Fruit fly (Drosophila melanogaster) whole organism, embryonic: ENCODE measurements around the gene CG18213.

Experiments
- Ada2b ChIP-seq: fragments of 200-800 bp; sonication (Bioruptor generic); IDR thresholded peaks from 2 replicates; pipeline ENCODE4 v1.3.6; 2022; ENCODE audit warnings: missing biosample characterization, missing genetic modification characterization
- Antp ChIP-seq: fragments of 200-800 bp; sonication (Bioruptor generic); optimal IDR thresholded peaks from 3 replicates; lab custom pipeline; 2016; ENCODE audit warnings: missing biosample characterization, missing genetic modification characterization
- Blimp-1 ChIP-seq: fragments of 200-800 bp; sonication (Bioruptor generic); optimal IDR thresholded peaks from 3 replicates; lab custom pipeline; 2018; ENCODE audit warnings: missing biosample characterization, missing genetic modification characterization, mild to moderate bottlenecking, moderate library complexity, missing genetic modification reagents
- CG10431 ChIP-seq: fragments of 200-800 bp; sonication (Bioruptor generic); optimal IDR thresholded peaks from 3 replicates; lab custom pipeline; 2018; ENCODE audit warnings: missing biosample characterization, mild to moderate bottlenecking, missing genetic modification characterization
- CG10543 ChIP-seq: fragments of 200-800 bp; sonication (Bioruptor generic); optimal IDR thresholded peaks from 3 replicates; lab custom pipeline; 2017; ENCODE audit warnings: missing biosample characterization, mild to moderate bottlenecking, missing genetic modification characterization, moderate library complexity
- CG11560 ChIP-seq: fragments of 200-800 bp; sonication (Bioruptor generic); IDR thresholded peaks from 3 replicates; pipeline ENCODE4 v1.3.6; 2022; ENCODE audit warnings: missing biosample characterization, missing genetic modification characterization
- CG14441 ChIP-seq: fragments of 200-800 bp; sonication (Bioruptor generic); IDR thresholded peaks from 2 replicates; pipeline ENCODE4 v1.3.6; 2022; ENCODE audit warnings: missing biosample characterization, missing genetic modification characterization
- CG14710 ChIP-seq: fragments of 200-800 bp; sonication (Bioruptor generic); optimal IDR thresholded peaks from 3 replicates; lab custom pipeline; 2019; ENCODE audit warnings: missing biosample characterization, mild to moderate bottlenecking, missing genetic modification characterization, moderate library complexity
- CG17359 ChIP-seq: fragments of 200-800 bp; sonication (Bioruptor generic); optimal IDR thresholded peaks from 3 replicates; lab custom pipeline; 2018; ENCODE audit warnings: missing biosample characterization, mild to moderate bottlenecking, missing genetic modification characterization, moderate library complexity
- CG17829 ChIP-seq: fragments of 200-800 bp; optimal IDR thresholded peaks from 2 replicates; lab custom pipeline; 2019; ENCODE audit warnings: missing biosample characterization, mild to moderate bottlenecking, missing genetic modification characterization, moderate library complexity
- CG2678 ChIP-seq: fragments of 200-800 bp; sonication (Bioruptor generic); optimal IDR thresholded peaks from 3 replicates; lab custom pipeline; 2019; ENCODE audit warnings: missing biosample characterization, mild to moderate bottlenecking, missing genetic modification characterization, moderate library complexity
- CG30020 ChIP-seq: fragments of 200-800 bp; optimal IDR thresholded peaks from 2 replicates; lab custom pipeline; 2019; ENCODE audit warnings: missing biosample characterization, mild to moderate bottlenecking, missing genetic modification characterization, moderate library complexity
- CG4424 ChIP-seq: fragments of 200-800 bp; sonication (Bioruptor generic); optimal IDR thresholded peaks from 3 replicates; lab custom pipeline; 2016; ENCODE audit warnings: missing biosample characterization, missing genetic modification characterization
- CG4707 ChIP-seq: fragments of 200-800 bp; sonication (Bioruptor generic); optimal IDR thresholded peaks from 2 replicates; lab custom pipeline; 2018; ENCODE audit warnings: missing biosample characterization, mild to moderate bottlenecking, missing genetic modification characterization, moderate library complexity
- CG4730 ChIP-seq: fragments of 200-800 bp; sonication (Bioruptor generic); IDR thresholded peaks from 2 replicates; pipeline ENCODE4 v1.3.6; 2022; ENCODE audit warnings: missing biosample characterization, missing genetic modification characterization
- CG6854 ChIP-seq: fragments of 200-800 bp; sonication (Bioruptor generic); optimal IDR thresholded peaks from 3 replicates; lab custom pipeline; 2017; ENCODE audit warnings: missing biosample characterization, mild to moderate bottlenecking, missing genetic modification characterization
- CG9215 ChIP-seq: fragments of 200-800 bp; sonication (Bioruptor generic); IDR thresholded peaks from 2 replicates; pipeline ENCODE4 v1.3.6; 2022; ENCODE audit warnings: missing biosample characterization, missing genetic modification characterization
- CG9437 ChIP-seq: fragments of 200-800 bp; sonication (Bioruptor generic); optimal IDR thresholded peaks from 2 replicates; lab custom pipeline; 2018; ENCODE audit warnings: missing biosample characterization, mild to moderate bottlenecking, missing genetic modification characterization
- CG9797 ChIP-seq: fragments of 200-800 bp; sonication (Bioruptor generic); optimal IDR thresholded peaks from 3 replicates; lab custom pipeline; 2018; ENCODE audit warnings: missing biosample characterization, mild to moderate bottlenecking, missing genetic modification characterization
- CTCF ChIP-seq: fragments of 200-800 bp; sonication (Bioruptor generic); optimal IDR thresholded peaks from 2 replicates; lab custom pipeline; 2017; ENCODE audit warnings: missing biosample characterization, mild to moderate bottlenecking, missing genetic modification characterization, moderate library complexity
- Dbx ChIP-seq: fragments of 200-800 bp; sonication (Bioruptor generic); IDR thresholded peaks from 3 replicates; pipeline ENCODE4 v1.3.6; 2022; ENCODE audit warnings: missing biosample characterization, missing genetic modification characterization
- Deaf1 ChIP-seq: fragments of 200-800 bp; optimal IDR thresholded peaks from 3 replicates; lab custom pipeline; 2019; ENCODE audit warnings: missing biosample characterization, mild to moderate bottlenecking, missing genetic modification characterization, moderate library complexity
- Dek ChIP-seq: fragments of 200-800 bp; sonication (Bioruptor generic); optimal IDR thresholded peaks from 3 replicates; lab custom pipeline; 2019; ENCODE audit warnings: missing biosample characterization, mild to moderate bottlenecking, missing genetic modification characterization, moderate library complexity
- Doc3 ChIP-seq: fragments of 200-800 bp; sonication (Bioruptor generic); IDR thresholded peaks from 3 replicates; pipeline ENCODE4 v1.3.6; 2022; ENCODE audit warnings: missing biosample characterization, missing genetic modification characterization; ENCODE audit not compliant: partially characterized antibody
- ERR ChIP-seq: fragments of 200-800 bp; sonication (Bioruptor generic); optimal IDR thresholded peaks from 2 replicates; lab custom pipeline; 2016; ENCODE audit warnings: missing biosample characterization, missing genetic modification characterization
- HLH3B ChIP-seq: fragments of 200-800 bp; sonication (Bioruptor generic); IDR thresholded peaks from 2 replicates; pipeline ENCODE4 v1.3.6; 2022; ENCODE audit warnings: missing biosample characterization, missing genetic modification characterization
- HLH54F ChIP-seq: fragments of 200-800 bp; sonication (Bioruptor generic); optimal IDR thresholded peaks from 3 replicates; lab custom pipeline; 2016; ENCODE audit warnings: missing biosample characterization, missing genetic modification characterization
- HmgD ChIP-seq: fragments of 200-800 bp; sonication (Bioruptor generic); optimal IDR thresholded peaks from 3 replicates; lab custom pipeline; 2016; ENCODE audit warnings: missing biosample characterization, missing genetic modification characterization
- Hmr ChIP-seq: fragments of 200-800 bp; sonication (Bioruptor generic); optimal IDR thresholded peaks from 3 replicates; lab custom pipeline; 2017; ENCODE audit warnings: mild to moderate bottlenecking, missing biosample characterization, missing genetic modification reagents, missing genetic modification characterization
- Hsf ChIP-seq: fragments of 200-800 bp; sonication (Bioruptor generic); optimal IDR thresholded peaks from 3 replicates; lab custom pipeline; 2016; ENCODE audit warnings: missing biosample characterization, missing genetic modification characterization
- Lim3 ChIP-seq: fragments of 200-800 bp; sonication (Bioruptor generic); IDR thresholded peaks from 2 replicates; pipeline ENCODE4 v1.3.6; 2022; ENCODE audit warnings: missing biosample characterization, missing genetic modification characterization
- Max ChIP-seq: fragments of 200-800 bp; sonication (Bioruptor generic); optimal IDR thresholded peaks from 2 replicates; lab custom pipeline; 2016; ENCODE audit warnings: missing biosample characterization, mild to moderate bottlenecking, missing genetic modification characterization
- Med ChIP-seq: fragments of 200-800 bp; sonication (Bioruptor generic); peaks from one replicate; lab custom pipeline; 2016; ENCODE audit warnings: missing biosample characterization, missing genetic modification characterization, mild to moderate bottlenecking, inconsistent platforms, moderate library complexity
- Mes4 ChIP-seq: fragments of 200-800 bp; sonication (Bioruptor generic); optimal IDR thresholded peaks from 2 replicates; lab custom pipeline; 2016; ENCODE audit warnings: missing biosample characterization, missing genetic modification characterization
- Nf-YA ChIP-seq: fragments of 200-800 bp; sonication (Bioruptor generic); IDR thresholded peaks from 2 replicates; pipeline ENCODE4 v1.3.6; 2022; ENCODE audit warnings: missing biosample characterization, missing genetic modification characterization
- NfI ChIP-seq: fragments of 200-800 bp; sonication (Bioruptor generic); optimal IDR thresholded peaks from 3 replicates; lab custom pipeline; 2018; ENCODE audit warnings: missing biosample characterization, mild to moderate bottlenecking, missing genetic modification characterization, moderate library complexity
- Pdp1 ChIP-seq, 2 experiments: fragments of 200-800 bp; sonication (Bioruptor generic); optimal IDR thresholded peaks; 3 replicates each; lab custom pipeline; 2016; ENCODE audit warnings: missing biosample characterization in 2 of 2, missing genetic modification characterization in 2 of 2, mild to moderate bottlenecking in 1 of 2, moderate library complexity in 1 of 2
- Side ChIP-seq: fragments of 200-800 bp; sonication (Bioruptor generic); optimal IDR thresholded peaks from 2 replicates; lab custom pipeline; 2016; ENCODE audit warnings: missing biosample characterization, missing genetic modification characterization
- abd-A ChIP-seq: fragments of 200-800 bp; sonication (Bioruptor generic); optimal IDR thresholded peaks from 3 replicates; lab custom pipeline; 2019; ENCODE audit warnings: missing biosample characterization, mild to moderate bottlenecking, missing genetic modification characterization, moderate library complexity
- br ChIP-seq: fragments of >200 bp; optimal IDR thresholded peaks from 2 replicates; lab custom pipeline; 2017
- dpn ChIP-seq, 2 experiments: fragments of 200-800 bp; sonication (Bioruptor generic); optimal IDR thresholded peaks; 3 replicates each; lab custom pipeline; 2016; ENCODE audit warnings: missing biosample characterization in 2 of 2, missing genetic modification characterization in 2 of 2
- fru ChIP-seq: fragments of >200 bp; optimal IDR thresholded peaks from 2 replicates; lab custom pipeline; 2017
- gsb ChIP-seq: fragments of 200-800 bp; sonication (Bioruptor generic); IDR thresholded peaks from 2 replicates; pipeline ENCODE4 v1.3.6; 2022; ENCODE audit warnings: missing biosample characterization, missing genetic modification characterization
- hbn ChIP-seq: fragments of 200-800 bp; sonication (Bioruptor generic); IDR thresholded peaks from 2 replicates; pipeline ENCODE4 v1.3.6; 2022; ENCODE audit warnings: missing biosample characterization, missing genetic modification characterization; ENCODE audit not compliant: partially characterized antibody
- lbe ChIP-seq: fragments of 200-800 bp; sonication (Bioruptor generic); optimal IDR thresholded peaks from 2 replicates; lab custom pipeline; 2016; ENCODE audit warnings: missing biosample characterization, mild to moderate bottlenecking, missing genetic modification characterization
- org-1 ChIP-seq: fragments of 200-800 bp; sonication (Bioruptor generic); optimal IDR thresholded peaks from 2 replicates; lab custom pipeline; 2017; ENCODE audit warnings: missing biosample characterization, missing genetic modification characterization
- peb ChIP-seq: fragments of 200-800 bp; sonication (Bioruptor generic); IDR thresholded peaks from 2 replicates; pipeline ENCODE4 v1.3.6; 2022; ENCODE audit warnings: missing biosample characterization, missing genetic modification characterization
- so ChIP-seq: fragments of 200-800 bp; sonication (Bioruptor generic); IDR thresholded peaks from 3 replicates; pipeline ENCODE4 v1.3.6; 2022; ENCODE audit warnings: missing biosample characterization, missing genetic modification characterization
- unc-4 ChIP-seq: fragments of 200-800 bp; sonication (Bioruptor generic); IDR thresholded peaks from 2 replicates; pipeline ENCODE4 v1.3.6; 2022; ENCODE audit warnings: missing biosample characterization, missing genetic modification characterization; ENCODE audit not compliant: partially characterized antibody
- zfh2 ChIP-seq: fragments of 200-800 bp; sonication (Bioruptor generic); optimal IDR thresholded peaks from 2 replicates; lab custom pipeline; 2016; ENCODE audit warnings: missing biosample characterization, missing genetic modification characterization

Gene CG18213

dm6 chr3R:16996059-16996959 is 43.7 kb downstream of the CG18213 start, which contains the start of the genes EMC2A and CG3534 (continued):
- TF ChIP-seq Dek, result peak; percentile 12
- peak; percentile 49 for TF ChIP-seq CG14710
- no peak for TF ChIP-seq NfI (GFP tag; lab: Kevin White, UChicago)
- peak; percentile 3 for TF ChIP-seq CG4424 (GFP tag; lab: Kevin White, UChicago)
- no peak for TF ChIP-seq Med (GFP tag; lab: Kevin White, UChicago)
- TF ChIP-seq Antp (GFP tag; lab: Kevin White, UChicago), result peak; percentile 33
- TF ChIP-seq Hsf (GFP tag; lab: Kevin White, UChicago), result no peak
- TF ChIP-seq CG9797, result peak; percentile 69
- TF ChIP-seq CG9215 (GFP tag; lab: Robert Waterston, UW), result 0 out of 2 replicates have a peak, but pooled peaks have one; percentile 20
- TF ChIP-seq gsb (GFP tag; lab: Robert Waterston, UW), result no peak
- no peak for TF ChIP-seq peb (GFP tag; lab: Robert Waterston, UW)
- peak; percentile 22 for TF ChIP-seq Hmr
- TF ChIP-seq CG10543, result no peak
- no peak for TF ChIP-seq zfh2
- no peak for TF ChIP-seq Mes4 (GFP tag; lab: Kevin White, UChicago)
- peak; percentile 53 for TF ChIP-seq CG2678
- no peak for TF ChIP-seq fru (lab: Kevin White, UChicago)
- no peak for TF ChIP-seq hbn (GFP tag; lab: Robert Waterston, UW)
- TF ChIP-seq CG30020, result no peak
- TF ChIP-seq so (GFP tag; lab: Robert Waterston, UW), result peak; percentile 62; the same call in 2 of the 3 replicates
- peak; percentile 51 for TF ChIP-seq CG17829 (tag; lab: Kevin White, UChicago)
- TF ChIP-seq HLH54F (GFP tag; lab: Kevin White, UChicago), result no peak
- peak; percentile 23; the same call in 1 of the 2 replicates for TF ChIP-seq CG14441 (GFP tag; lab: Robert Waterston, UW)
- TF ChIP-seq Deaf1 (tag; lab: Kevin White, UChicago), result peak; percentile 64
- no peak for TF ChIP-seq br (lab: Kevin White, UChicago)
- TF ChIP-seq abd-A (tag; lab: Kevin White, UChicago), result no peak
- TF ChIP-seq HLH3B (GFP tag; lab: Robert Waterston, UW), result no peak
- TF ChIP-seq Doc3 (GFP tag; lab: Robert Waterston, UW), result no peak
- TF ChIP-seq Pdp1 (GFP tag; optimal IDR thresholded peaks at IDR 0.05; lab: Kevin White, UChicago), result peak; percentile 18 to 26
- TF ChIP-seq dpn (GFP tag; optimal IDR thresholded peaks at IDR 0.05; lab: Kevin White, UChicago), result peak in 1 of 2 experiments; percentile 44
- no peak for TF ChIP-seq CG4707 (GFP tag; lab: Kevin White, UChicago)
- no peak for TF ChIP-seq CTCF (GFP tag; lab: Kevin White, UChicago)
- TF ChIP-seq CG4730 (GFP tag; lab: Robert Waterston, UW), result no peak; the same call in 1 of the 2 replicates
- no peak for TF ChIP-seq CG10431 (GFP tag; lab: Kevin White, UChicago)
- TF ChIP-seq org-1 (GFP tag; lab: Kevin White, UChicago), result no peak
- TF ChIP-seq CG6854, result no peak
- TF ChIP-seq Nf-YA, result no peak
- peak; percentile 8 for TF ChIP-seq CG17359 (tag; lab: Kevin White, UChicago)
- TF ChIP-seq lbe, result no peak
- 0 out of 2 replicates have a peak, but pooled peaks have one; percentile 14 for TF ChIP-seq unc-4 (GFP tag; lab: Robert Waterston, UW)
- TF ChIP-seq Side (GFP tag; lab: Kevin White, UChicago), result no peak
- peak; percentile 17 for TF ChIP-seq ERR (GFP tag; lab: Kevin White, UChicago)
- TF ChIP-seq Dbx (GFP tag; lab: Robert Waterston, UW), result no peak
- TF ChIP-seq CG11560, result no peak
- no peak for TF ChIP-seq Lim3 (GFP tag; lab: Robert Waterston, UW)
- peak; percentile 21 for TF ChIP-seq Max (GFP tag; lab: Kevin White, UChicago)
- TF ChIP-seq HmgD, result no peak
- TF ChIP-seq Ada2b, result no peak
- no peak for TF ChIP-seq Blimp-1 (GFP tag; lab: Kevin White, UChicago)
- TF ChIP-seq CG9437 (GFP tag; lab: Kevin White, UChicago), result no peak
